Worm (Caenorhabditis elegans) whole organism, young adult: Measurements from ENCODE around the gene F08H9.4.

ENCODE experiments used
- B0336.3 ChIP-seq: fragments of 200-800 bp; sonication (Bioruptor generic); IDR thresholded peaks from 2 replicates; pipeline ENCODE4 v1.3.6; 2022; ENCODE audit warnings: missing genetic modification characterization, missing compliant biosample characterization
- F23B12.7 ChIP-seq: sonication (generic microtip); optimal IDR thresholded peaks from 2 replicates; lab custom pipeline; 2017; ENCODE audit warnings: missing genetic modification characterization, mild to moderate bottlenecking, missing compliant biosample characterization, antibody characterized with exemption, moderate library complexity; ENCODE audit not compliant: insufficient read depth
- F33H1.4 ChIP-seq: fragments of 200-800 bp; sonication (Bioruptor generic); IDR thresholded peaks from 2 replicates; pipeline ENCODE4 v1.3.6; 2022; ENCODE audit warnings: missing genetic modification reagents, missing genetic modification characterization, missing compliant biosample characterization
- F39B2.1 ChIP-seq: fragments of 200-800 bp; sonication (Bioruptor generic); IDR thresholded peaks from 2 replicates; pipeline ENCODE4 v1.3.6; 2022; ENCODE audit warnings: missing genetic modification reagents, missing genetic modification characterization, missing compliant biosample characterization
- T07F8.4 ChIP-seq: sonication (generic microtip); optimal IDR thresholded peaks from 2 replicates; lab custom pipeline; 2016; ENCODE audit warnings: mild to moderate bottlenecking, missing genetic modification characterization, moderate library complexity, missing compliant biosample characterization
- Y67H2A.10 ChIP-seq: fragments of 200-800 bp; sonication (Bioruptor generic); conservative IDR thresholded peaks from 2 replicates; pipeline ENCODE4 v1.3.6; 2022; ENCODE audit warnings: missing genetic modification reagents, missing genetic modification characterization, missing compliant biosample characterization
- Y79H2A.3 ChIP-seq: fragments of 200-800 bp; sonication (Bioruptor generic); conservative IDR thresholded peaks from 2 replicates; pipeline ENCODE4 v1.3.6; 2022; ENCODE audit warnings: missing genetic modification reagents, missing genetic modification characterization, missing compliant biosample characterization
- Y95B8A.8 ChIP-seq: fragments of 200-800 bp; sonication (Bioruptor generic); IDR thresholded peaks from 2 replicates; pipeline ENCODE4 v1.3.6; 2022; ENCODE audit warnings: missing genetic modification reagents, missing genetic modification characterization, missing compliant biosample characterization
- ama-1 ChIP-seq, 3 experiments: fragments of 150-350 bp in 1 of 3; sonication (generic microtip) in 2 of 3; optimal IDR thresholded peaks; 2 replicates each; lab custom pipeline; 2014 to 2018; ENCODE audit warnings: missing biosample characterization in 2 of 3, missing genetic modification characterization in 2 of 3, missing genetic modification reagents in 2 of 3
- atf-7 ChIP-seq: sonication (generic microtip); optimal IDR thresholded peaks from 2 replicates; lab custom pipeline; 2017; ENCODE audit warnings: mild to moderate bottlenecking, missing genetic modification characterization, missing compliant biosample characterization
- attf-5 ChIP-seq: fragments of 200-800 bp; sonication (Bioruptor generic); optimal IDR thresholded peaks from 2 replicates; lab custom pipeline; 2018; ENCODE audit warnings: mild to moderate bottlenecking, missing genetic modification characterization, missing compliant biosample characterization
- attf-6 ChIP-seq: fragments of 200-800 bp; sonication (Bioruptor generic); IDR thresholded peaks from 2 replicates; pipeline ENCODE4 v1.3.6; 2022; ENCODE audit warnings: missing genetic modification reagents, missing genetic modification characterization, missing compliant biosample characterization
- cebp-1 ChIP-seq, 2 experiments: fragments of 200-800 bp in 1 of 2; sonication (Bioruptor generic) in 1 of 2; sonication (generic microtip) in 1 of 2; IDR thresholded peaks in 1 of 2; optimal IDR thresholded peaks in 1 of 2; 2 replicates each; pipeline versions ENCODE4 v1.3.6 to Lab custom; 2017 to 2022; ENCODE audit warnings: missing compliant biosample characterization in 2 of 2, missing genetic modification characterization in 2 of 2, mild to moderate bottlenecking in 1 of 2, missing genetic modification reagents in 1 of 2, moderate library complexity in 1 of 2
- ceh-100 ChIP-seq: fragments of 200-800 bp; sonication (Bioruptor generic); IDR thresholded peaks from 2 replicates; pipeline ENCODE4 v1.3.6; 2022; ENCODE audit warnings: missing genetic modification reagents, missing genetic modification characterization, missing compliant biosample characterization
- ceh-58 ChIP-seq: fragments of 200-800 bp; sonication (Bioruptor generic); IDR thresholded peaks from 2 replicates; pipeline ENCODE4 v1.3.6; 2022; ENCODE audit warnings: missing genetic modification characterization, missing compliant biosample characterization
- ceh-91 ChIP-seq: fragments of 200-800 bp; sonication (Bioruptor generic); IDR thresholded peaks from 2 replicates; pipeline ENCODE4 v1.3.6; 2022; ENCODE audit warnings: missing genetic modification reagents, missing genetic modification characterization, missing compliant biosample characterization
- dox-1 ChIP-seq: fragments of 200-800 bp; sonication (Bioruptor generic); IDR thresholded peaks from 2 replicates; pipeline ENCODE4 v1.3.6; 2022; ENCODE audit warnings: missing genetic modification reagents, missing genetic modification characterization, missing compliant biosample characterization
- dpff-1 ChIP-seq: sonication (generic microtip); optimal IDR thresholded peaks from 2 replicates; lab custom pipeline; 2017; ENCODE audit warnings: mild to moderate bottlenecking, missing genetic modification characterization, missing compliant biosample characterization
- egrh-3 ChIP-seq: fragments of 200-800 bp; sonication (Bioruptor generic); IDR thresholded peaks from 2 replicates; pipeline ENCODE4 v1.3.6; 2022; ENCODE audit warnings: missing genetic modification reagents, missing genetic modification characterization, missing compliant biosample characterization
- ekl-4 ChIP-seq: fragments of 200-800 bp; sonication (Bioruptor generic); IDR thresholded peaks from 2 replicates; pipeline ENCODE4 v1.3.6; 2022; ENCODE audit warnings: missing genetic modification reagents, missing genetic modification characterization, missing compliant biosample characterization
- ets-4 ChIP-seq: fragments of 200-800 bp; sonication (Bioruptor generic); optimal IDR thresholded peaks from 2 replicates; lab custom pipeline; 2018; ENCODE audit warnings: mild to moderate bottlenecking, missing genetic modification characterization, missing compliant biosample characterization
- hsf-1 ChIP-seq: fragments of 200-800 bp; sonication (Bioruptor generic); IDR thresholded peaks from 2 replicates; pipeline ENCODE4 v1.3.6; 2022; ENCODE audit warnings: missing genetic modification reagents, missing genetic modification characterization, missing compliant biosample characterization
- let-607 ChIP-seq, 2 experiments: fragments of 200-800 bp in 1 of 2; sonication (Bioruptor generic) in 1 of 2; sonication (generic microtip) in 1 of 2; optimal IDR thresholded peaks; 2 replicates each; lab custom pipeline; 2016 to 2018; ENCODE audit warnings: mild to moderate bottlenecking in 2 of 2, missing compliant biosample characterization in 2 of 2, missing genetic modification characterization in 2 of 2, moderate library complexity in 2 of 2, missing genotype in 1 of 2
- lin-26 ChIP-seq: fragments of 200-800 bp; sonication (Bioruptor generic); IDR thresholded peaks from 2 replicates; pipeline ENCODE4 v1.3.6; 2022; ENCODE audit warnings: missing genetic modification reagents, missing genetic modification characterization, missing compliant biosample characterization
- lin-35 ChIP-seq, 3 experiments: fragments of 150-350 bp in 2 of 3; sonication (generic microtip) in 1 of 3; optimal IDR thresholded peaks; 2 replicates each; lab custom pipeline; 2014 to 2018; ENCODE audit warnings: missing biosample characterization in 3 of 3, missing genetic modification characterization in 3 of 3, missing genetic modification reagents in 3 of 3
- lin-40 ChIP-seq: sonication (generic microtip); optimal IDR thresholded peaks from 2 replicates; lab custom pipeline; 2016; ENCODE audit warnings: missing genetic modification characterization, mild to moderate bottlenecking, missing compliant biosample characterization, missing genotype, missing genetic modification reagents
- lin-54 ChIP-seq: fragments of 200-800 bp; sonication (Bioruptor generic); optimal IDR thresholded peaks from 2 replicates; lab custom pipeline; 2018; ENCODE audit warnings: mild to moderate bottlenecking, missing genetic modification characterization, missing compliant biosample characterization
- lsl-1 ChIP-seq: fragments of 200-800 bp; sonication (Bioruptor generic); optimal IDR thresholded peaks from 2 replicates; lab custom pipeline; 2018; ENCODE audit warnings: mild to moderate bottlenecking, missing genetic modification characterization, moderate library complexity, missing compliant biosample characterization
- madf-6 ChIP-seq: fragments of 200-800 bp; sonication (Bioruptor generic); IDR thresholded peaks from 2 replicates; pipeline ENCODE4 v1.3.6; 2022; ENCODE audit warnings: missing genetic modification reagents, missing genetic modification characterization, missing compliant biosample characterization
- mcd-1 ChIP-seq: fragments of 200-800 bp; sonication (Bioruptor generic); IDR thresholded peaks from 2 replicates; pipeline ENCODE4 v1.3.6; 2022; ENCODE audit warnings: missing genetic modification reagents, missing genetic modification characterization, missing compliant biosample characterization
- nfya-1 ChIP-seq: sonication (generic microtip); optimal IDR thresholded peaks from 2 replicates; lab custom pipeline; 2017; ENCODE audit warnings: antibody characterized with exemption, missing compliant biosample characterization, missing genetic modification characterization, borderline replicate concordance; ENCODE audit not compliant: insufficient read depth
- nhr-80 ChIP-seq: sonication (generic microtip); optimal IDR thresholded peaks from 2 replicates; lab custom pipeline; 2016; ENCODE audit warnings: missing genetic modification characterization, missing compliant biosample characterization
- pbrm-1 ChIP-seq: fragments of 200-800 bp; sonication (Bioruptor generic); IDR thresholded peaks from 2 replicates; pipeline ENCODE4 v1.3.6; 2022; ENCODE audit warnings: missing genetic modification reagents, missing genetic modification characterization, missing compliant biosample characterization
- rcor-1 ChIP-seq: fragments of 200-800 bp; sonication (Bioruptor generic); IDR thresholded peaks from 2 replicates; pipeline ENCODE4 v1.3.6; 2022; ENCODE audit warnings: missing genetic modification reagents, missing genetic modification characterization, missing compliant biosample characterization
- rpc-1 ChIP-seq, 2 experiments: fragments of 150-350 bp in 1 of 2; sonication (generic microtip) in 1 of 2; optimal IDR thresholded peaks; 2 replicates each; lab custom pipeline; 2014 to 2018; ENCODE audit warnings: missing biosample characterization in 1 of 2, missing genetic modification characterization in 1 of 2, missing genetic modification reagents in 1 of 2, missing genotype in 1 of 2
- snpc-1.3 ChIP-seq: sonication (generic microtip); optimal IDR thresholded peaks from 2 replicates; lab custom pipeline; 2017; ENCODE audit warnings: missing genetic modification characterization, mild to moderate bottlenecking, missing compliant biosample characterization, antibody characterized with exemption, moderate library complexity, missing genotype, missing genetic modification reagents; ENCODE audit not compliant: insufficient read depth
- snpc-4 ChIP-seq, 5 experiments: fragments of 150-350 bp in 1 of 5; sonication (generic microtip) in 4 of 5; optimal IDR thresholded peaks; 2 replicates each; lab custom pipeline; 2014 to 2018; ENCODE audit warnings: missing genetic modification characterization in 5 of 5, missing biosample characterization in 3 of 5, antibody characterized with exemption in 2 of 5, mild to moderate bottlenecking in 2 of 5, missing compliant biosample characterization in 2 of 5, missing genotype in 2 of 5, moderate library complexity in 2 of 5, missing genetic modification reagents in 1 of 5
- tlf-1 ChIP-seq: fragments of 200-800 bp; sonication (Bioruptor generic); optimal IDR thresholded peaks from 2 replicates; lab custom pipeline; 2018; ENCODE audit warnings: mild to moderate bottlenecking, missing genetic modification characterization, missing compliant biosample characterization
- zim-3 ChIP-seq: sonication (generic microtip); optimal IDR thresholded peaks from 2 replicates; lab custom pipeline; 2017; ENCODE audit warnings: mild to moderate bottlenecking, missing genetic modification characterization, moderate library complexity, missing compliant biosample characterization
- ztf-18 ChIP-seq: sonication (generic microtip); optimal IDR thresholded peaks from 2 replicates; lab custom pipeline; 2016; ENCODE audit warnings: missing genotype, mild to moderate bottlenecking, missing genetic modification characterization, missing compliant biosample characterization

The F08H9.4 gene

ce11 chrV:14419855-14420254 is 44.4 kb downstream of the F08H9.4 start (continued):
- TF ChIP-seq ceh-91 (GFP tag; lab: Robert Waterston, UW), result no peak
- TF ChIP-seq Y95B8A.8 (GFP tag; lab: Robert Waterston, UW), result peak; percentile 83; the same call in 1 of the 2 replicates
- no peak for TF ChIP-seq T07F8.4 (tag; lab: Kevin White, UChicago)
- TF ChIP-seq ztf-18 (tag; lab: Kevin White, UChicago), result no peak
- TF ChIP-seq ceh-58 (GFP tag; lab: Robert Waterston, UW), result no peak
- TF ChIP-seq nfya-1 (tag; lab: Kevin White, UChicago), result no peak
- TF ChIP-seq, all 124 proteins: peak for 9

- TF ChIP-seq F33H1.4 (peak; percentile 46; the same call in 1 of the 2 replicates), ets-4 (no peak), lsl-1 (GFP tag; lab: Kevin White, UChicago) (peak; percentile 58)
- TF ChIP-seq, all 124 proteins: peak for 2
Observed at ce11 chrV:14417735-14418134, 46.5 kb downstream of the F08H9.4 start, which contains the start of the genes nxf-2 and set-31. TSS of gene nxf-2 (minus strand) at chrV:14417835. TSS of gene set-31 (plus strand) at chrV:14417903.

- TF ChIP-seq ceh-100, result peak; percentile 44; the same call in 1 of the 2 replicates
- TF ChIP-seq B0336.3, result peak; percentile 14; the same call in 1 of the 2 replicates
- peak; percentile 83 for TF ChIP-seq nhr-80 (tag; lab: Kevin White, UChicago)
- TF ChIP-seq dpff-1, result no peak
- TF ChIP-seq mcd-1 (GFP tag; lab: Robert Waterston, UW), result peak; percentile 66
- 0 out of 2 replicates have a peak, but pooled peaks have one; percentile 31 for TF ChIP-seq ekl-4 (GFP tag; lab: Robert Waterston, UW)
- 0 out of 2 replicates have a peak, but pooled peaks have one; percentile 36 for TF ChIP-seq rcor-1 (GFP tag; lab: Robert Waterston, UW)
- no peak for TF ChIP-seq zim-3 (tag; lab: Kevin White, UChicago)
- no peak for TF ChIP-seq egrh-3 (GFP tag; lab: Robert Waterston, UW)
- peak; percentile 73 for TF ChIP-seq atf-7
- peak; percentile 55 for TF ChIP-seq dox-1 (GFP tag; lab: Robert Waterston, UW)
- TF ChIP-seq snpc-1.3 (tag; lab: Kevin White, UChicago), result peak; percentile 29
- 0 out of 2 replicates have a peak, but pooled peaks have one; percentile 5 for TF ChIP-seq lin-26 (GFP tag; lab: Robert Waterston, UW)
- no peak for TF ChIP-seq snpc-4 (GFP tag; optimal IDR thresholded peaks at IDR 0.05; lab: Kevin White, UChicago)
- peak in 3 of 4 experiments; percentile 50 to 72 (median 61) for TF ChIP-seq snpc-4 (tag; optimal IDR thresholded peaks at IDR 0.05; lab: Kevin White, UChicago)
- peak; percentile 3 for TF ChIP-seq tlf-1
- 0 out of 2 replicates have a peak, but pooled peaks have one; percentile 35 for TF ChIP-seq hsf-1
- 0 out of 2 replicates have a peak, but pooled peaks have one; percentile 13 for TF ChIP-seq pbrm-1 (GFP tag; lab: Robert Waterston, UW)
- TF ChIP-seq attf-6 (GFP tag; lab: Robert Waterston, UW), result no peak
- TF ChIP-seq lin-35 (GFP tag; optimal IDR thresholded peaks at IDR 0.05; lab: Kevin White, UChicago), result peak in 1 of 3 experiments; percentile 33
- TF ChIP-seq Y67H2A.10, result no peak
- TF ChIP-seq lin-40 (tag; lab: Kevin White, UChicago), result peak; percentile 68
- TF ChIP-seq let-607 (tag; optimal IDR thresholded peaks at IDR 0.05; lab: Kevin White, UChicago), result peak in 1 of 2 experiments; percentile 10
- 0 out of 2 replicates have a peak, but pooled peaks have one; percentile 22 for TF ChIP-seq madf-6 (GFP tag; lab: Robert Waterston, UW)
- no peak for TF ChIP-seq F39B2.1
- TF ChIP-seq lsl-1 (GFP tag; lab: Kevin White, UChicago), result peak; percentile 77
- TF ChIP-seq attf-5 (GFP tag; lab: Kevin White, UChicago), result peak; percentile 56
- peak; percentile 39 for TF ChIP-seq lin-54 (GFP tag; lab: Kevin White, UChicago)
- TF ChIP-seq Y79H2A.3, result no peak
- no peak for TF ChIP-seq rpc-1 (optimal IDR thresholded peaks at IDR 0.05; lab: Kevin White, UChicago)
- no peak for TF ChIP-seq rpc-1 (tag; optimal IDR thresholded peaks at IDR 0.05; lab: Kevin White, UChicago)
- peak; percentile 6 for TF ChIP-seq ama-1 (optimal IDR thresholded peaks at IDR 0.05; lab: Kevin White, UChicago)
- no peak for TF ChIP-seq ama-1 (GFP tag; optimal IDR thresholded peaks at IDR 0.05; lab: Kevin White, UChicago)
- peak; percentile 51 for TF ChIP-seq F23B12.7 (tag; lab: Kevin White, UChicago)
- TF ChIP-seq cebp-1 (GFP tag; IDR thresholded peaks at IDR 0.05; lab: Robert Waterston, UW), result peak; percentile 54; the same call in 1 of the 2 replicates
- TF ChIP-seq cebp-1 (tag; optimal IDR thresholded peaks at IDR 0.05; lab: Kevin White, UChicago), result peak; percentile 90
Observed at ce11 chrV:14414964-14415564, 49.2 kb downstream of the F08H9.4 start, which contains the start of the genes nxf-1 and C15H11.11. TSS of gene nxf-1 (minus strand) at chrV:14415014. TSS of gene C15H11.11 (plus strand) at chrV:14415499.
